Fruit fly (Drosophila melanogaster): Measurements from ENCODE around the gene mtTFB1.

Gene mtTFB1

dm6 chr3L:11731841-11732240 is 23.1 kb downstream of the mtTFB1 start, which contains the start of gene CG32087:
CG32087 (plus strand) TSS chr3L:11732141.
- TF ChIP-seq CG14655 (GFP tag; optimal IDR thresholded peaks at IDR 0.05) (no peak), Snoo (tag; optimal IDR thresholded peaks at IDR 0.05) (no peak), CG8301 (tag; optimal IDR thresholded peaks at IDR 0.05) (no peak), CG10348 (GFP tag; IDR thresholded peaks at IDR 0.05) (no peak), CG8159 (tag; optimal IDR thresholded peaks at IDR 0.05) (no peak), CG15710 (tag; optimal IDR thresholded peaks at IDR 0.05) (no peak), EcR (GFP tag; optimal IDR thresholded peaks at IDR 0.05) (no peak), rn (GFP tag; IDR thresholded peaks at IDR 0.05) (no peak), fd96Ca (GFP tag; IDR thresholded peaks at IDR 0.05) (no peak), Pif1B (GFP tag; optimal IDR thresholded peaks at IDR 0.05) (no peak), CG32121 (GFP tag; IDR thresholded peaks at IDR 0.05) (no peak), CG17806 (tag; optimal IDR thresholded peaks at IDR 0.05) (no peak)

dm6 chr3L:11751005-11751404 is 42.2 kb downstream of the mtTFB1 start, which contains the start of gene Gr68a:
Gr68a (plus strand) TSS chr3L:11751305.
- TF ChIP-seq CG14655 (GFP tag; optimal IDR thresholded peaks at IDR 0.05) (no peak), CG8301 (tag; optimal IDR thresholded peaks at IDR 0.05) (no peak), CG17806 (tag; optimal IDR thresholded peaks at IDR 0.05) (no peak), CG12605 (GFP tag; IDR thresholded peaks at IDR 0.05) (no peak), gl (tag; optimal IDR thresholded peaks at IDR 0.05) (no peak), D1 (tag; optimal IDR thresholded peaks at IDR 0.05) (no peak), CG15710 (tag; optimal IDR thresholded peaks at IDR 0.05) (no peak), CG32121 (GFP tag; IDR thresholded peaks at IDR 0.05) (no peak)
